Worm (Caenorhabditis elegans) whole organism, young adult: ENCODE data around the gene Y14H12A.1.

Experiments used
- attf-5 ChIP-seq: fragments of 200-800 bp; sonication (Bioruptor generic); optimal IDR thresholded peaks from 2 replicates; lab custom pipeline; 2018; ENCODE audit warnings: mild to moderate bottlenecking, missing genetic modification characterization, missing compliant biosample characterization
- bed-2 ChIP-seq: fragments of 200-800 bp; sonication (Bioruptor generic); IDR thresholded peaks from 2 replicates; pipeline ENCODE4 v1.3.6; 2022; ENCODE audit warnings: missing genetic modification reagents, missing genetic modification characterization, missing compliant biosample characterization
- efl-1 ChIP-seq: fragments of 150-350 bp; optimal IDR thresholded peaks from 2 replicates; lab custom pipeline; 2014; ENCODE audit warnings: missing biosample characterization, missing genetic modification reagents, missing genetic modification characterization
- ets-4 ChIP-seq: fragments of 200-800 bp; sonication (Bioruptor generic); optimal IDR thresholded peaks from 2 replicates; lab custom pipeline; 2018; ENCODE audit warnings: mild to moderate bottlenecking, missing genetic modification characterization, missing compliant biosample characterization
- madf-10 ChIP-seq: sonication (generic microtip); optimal IDR thresholded peaks from 2 replicates; lab custom pipeline; 2016; ENCODE audit warnings: mild to moderate bottlenecking, missing genetic modification characterization, missing compliant biosample characterization

ce11 chrII:3961256-3961655, 31.7 kb upstream of the Y14H12A.1 start:
- TF ChIP-seq madf-10 (no peak), ets-4 (GFP tag; lab: Kevin White, UChicago) (no peak), efl-1 (no peak), bed-2 (no peak), attf-5 (GFP tag; lab: Kevin White, UChicago) (no peak)
